Fruit fly (Drosophila melanogaster): ENCODE measurements around the gene CG6999.

Gene CG6999

DNA sequence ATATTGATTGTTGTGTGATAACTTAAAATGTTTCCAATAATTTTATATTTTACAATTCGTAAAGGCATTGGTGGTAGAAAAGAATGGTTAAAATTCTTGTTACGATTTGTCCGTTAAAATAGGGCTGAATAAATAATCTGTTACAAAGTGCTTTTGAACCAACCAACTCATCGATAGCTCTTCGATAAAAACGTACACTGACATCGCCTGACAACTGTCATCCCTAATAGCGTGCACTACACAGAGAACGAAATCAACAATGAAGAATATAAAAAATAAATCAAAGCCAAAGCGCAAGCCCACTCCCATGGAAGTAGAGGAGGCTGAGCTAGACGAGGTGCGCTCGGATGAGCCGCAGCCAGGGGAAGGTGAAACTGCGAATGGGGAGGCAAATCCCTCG is 2.4 kb upstream of the CG6999 start, which contains the start of gene CG32708 (continued):
- TF ChIP-seq tio (GFP tag; optimal IDR thresholded peaks at IDR 0.05) (no peak), nmo (GFP tag; optimal IDR thresholded peaks at IDR 0.05) (no peak), pfk (GFP tag; optimal IDR thresholded peaks at IDR 0.05) (no peak), YL-1 (GFP tag; optimal IDR thresholded peaks at IDR 0.05) (no peak), yki (optimal IDR thresholded peaks at IDR 0.05) (no peak), peb (GFP tag; IDR thresholded peaks at IDR 0.05) (no peak), Meics (GFP tag; optimal IDR thresholded peaks at IDR 0.05) (no peak), gsb (GFP tag; IDR thresholded peaks at IDR 0.05) (no peak), CG31224 (GFP tag; IDR thresholded peaks at IDR 0.05) (no peak), fd3F (GFP tag; optimal IDR thresholded peaks at IDR 0.05) (no peak), CG30431 (GFP tag; optimal IDR thresholded peaks at IDR 0.05) (no peak), CG17385 (GFP tag; optimal IDR thresholded peaks at IDR 0.05) (no peak), corto (GFP tag; optimal IDR thresholded peaks at IDR 0.05) (no peak), CG10431 (GFP tag; optimal IDR thresholded peaks at IDR 0.05) (no peak), CG9797 (GFP tag; optimal IDR thresholded peaks at IDR 0.05) (no peak), BEAF-32 (GFP tag; optimal IDR thresholded peaks at IDR 0.05) (peak; percentile 69), Lpt (GFP tag; optimal IDR thresholded peaks at IDR 0.05) (no peak), Doc3 (GFP tag; IDR thresholded peaks at IDR 0.05; ENCODE audit: partially characterized antibody) (peak; percentile 53; the same call in 2 of the 3 replicates), CG34422 (GFP tag; IDR thresholded peaks at IDR 0.05) (no peak), Camta (GFP tag; optimal IDR thresholded peaks at IDR 0.05) (no peak), CG15479 (GFP tag; optimal IDR thresholded peaks at IDR 0.05) (no peak), Neu2 (GFP tag; optimal IDR thresholded peaks at IDR 0.05; ENCODE audit: borderline replicate concordance) (no peak), CG7271 (tag; optimal IDR thresholded peaks at IDR 0.05) (no peak), CG17186 (GFP tag; optimal IDR thresholded peaks at IDR 0.05) (no peak), cad (GFP tag; optimal IDR thresholded peaks at IDR 0.05) (no peak), CG15696 (tag; optimal IDR thresholded peaks at IDR 0.05) (no peak), GATAe (GFP tag; conservative IDR thresholded peaks at IDR 0.05) (no peak), MESR4 (GFP tag; optimal IDR thresholded peaks at IDR 0.05) (peak; percentile 4), Dref (GFP tag; IDR thresholded peaks at IDR 0.05) (peak; percentile 85), bab2 (GFP tag; optimal IDR thresholded peaks at IDR 0.05) (no peak), wor (GFP tag; IDR thresholded peaks at IDR 0.05) (no peak), CG6791 (GFP tag; IDR thresholded peaks at IDR 0.05; ENCODE audit: partially characterized antibody) (peak; percentile 65; the same call in 2 of the 3 replicates), CG3281 (GFP tag; optimal IDR thresholded peaks at IDR 0.05) (no peak), CG8765 (GFP tag; IDR thresholded peaks at IDR 0.05) (no peak), ci (GFP tag; IDR thresholded peaks at IDR 0.05) (no peak), CG42726 (GFP tag; IDR thresholded peaks at IDR 0.05; ENCODE audit: partially characterized antibody) (peak; percentile 20; the same call in 1 of the 2 replicates), CG16813 (GFP tag; IDR thresholded peaks at IDR 0.05; ENCODE audit: partially characterized antibody) (peak; percentile 68), CG10321 (GFP tag; IDR thresholded peaks at IDR 0.05) (no peak), Fer2 (tag; optimal IDR thresholded peaks at IDR 0.05) (no peak), CG11247 (GFP tag; IDR thresholded peaks at IDR 0.05) (no peak), Mrtf (GFP tag; IDR thresholded peaks at IDR 0.05) (no peak), HmgD (GFP tag; optimal IDR thresholded peaks at IDR 0.05) (no peak), Abd-B (GFP tag; optimal IDR thresholded peaks at IDR 0.05) (no peak), TFAM (GFP tag; optimal IDR thresholded peaks at IDR 0.05) (no peak), CG8478 (optimal IDR thresholded peaks at IDR 0.05) (no peak), ap (GFP tag; IDR thresholded peaks at IDR 0.05) (no peak), Fer1 (GFP tag; optimal IDR thresholded peaks at IDR 0.05) (no peak), CG18619 (GFP tag; optimal IDR thresholded peaks at IDR 0.05) (no peak), shn (GFP tag; optimal IDR thresholded peaks at IDR 0.05) (no peak), CG11085 (GFP tag; IDR thresholded peaks at IDR 0.05) (no peak), sob (GFP tag; IDR thresholded peaks at IDR 0.05) (no peak), CG2875 (GFP tag; optimal IDR thresholded peaks at IDR 0.05) (no peak)

Measured in whole organism, embryonic.